Fruit fly (Drosophila melanogaster) whole organism, adult: Measurements from ENCODE around the gene CG8852.

ENCODE experiments used
- CG11617 ChIP-seq: fragments of 200-800 bp; sonication (Bioruptor generic); optimal IDR thresholded peaks from 2 replicates; lab custom pipeline; 2017; ENCODE audit warnings: mild to moderate bottlenecking, missing biosample characterization, missing genetic modification reagents, missing genetic modification characterization
- CG7045 ChIP-seq: fragments of 200-800 bp; sonication (Bioruptor generic); optimal IDR thresholded peaks from 2 replicates; lab custom pipeline; 2017; ENCODE audit warnings: missing biosample characterization, mild to moderate bottlenecking, missing genetic modification characterization
- CG7101 ChIP-seq: fragments of 200-800 bp; sonication (Bioruptor generic); optimal IDR thresholded peaks from 2 replicates; lab custom pipeline; 2018; ENCODE audit warnings: missing biosample characterization, mild to moderate bottlenecking, missing genetic modification characterization, moderate library complexity
- Crg-1 ChIP-seq: fragments of 200-800 bp; sonication (Bioruptor generic); optimal IDR thresholded peaks from 2 replicates; lab custom pipeline; 2016; ENCODE audit warnings: missing biosample characterization, missing genetic modification characterization
- cnc ChIP-seq, 2 experiments: fragments of >200 bp; optimal IDR thresholded peaks; 2 replicates each; lab custom pipeline; 2017
- kay ChIP-seq: fragments of 200-800 bp; sonication (Bioruptor generic); peaks from one replicate; lab custom pipeline; 2016; ENCODE audit warnings: missing biosample characterization, missing genetic modification characterization, borderline replicate concordance
- pad ChIP-seq: fragments of 200-800 bp; sonication (Bioruptor generic); optimal IDR thresholded peaks from 3 replicates; lab custom pipeline; 2017; ENCODE audit warnings: missing biosample characterization, missing genetic modification characterization, mild to moderate bottlenecking, moderate library complexity, missing genetic modification reagents
- toe ChIP-seq: fragments of 200-800 bp; sonication (Bioruptor generic); optimal IDR thresholded peaks from 2 replicates; lab custom pipeline; 2016; ENCODE audit warnings: missing biosample characterization, missing genetic modification characterization

DNA sequence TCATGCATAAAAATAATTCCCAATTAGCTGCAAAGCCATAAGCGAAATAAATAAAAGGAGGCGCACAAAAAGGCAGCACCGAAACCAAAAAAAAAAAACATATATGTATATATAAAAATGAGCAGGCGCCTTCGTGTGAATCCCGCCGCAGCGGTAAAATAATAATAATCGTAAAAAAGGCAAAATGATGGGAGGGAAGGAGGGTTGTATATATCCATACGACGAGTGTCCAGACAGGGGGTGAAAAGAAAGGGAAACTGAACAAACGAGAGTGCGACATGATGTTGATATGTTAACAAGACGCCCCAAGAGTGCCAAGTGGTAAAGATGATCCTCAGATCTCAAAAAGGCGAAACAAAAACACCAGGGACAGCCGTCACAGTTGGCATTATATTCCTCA is 39.6 kb downstream of the CG8852 start:
- TF ChIP-seq pad (GFP tag; lab: Kevin White, UChicago) (no peak), kay (GFP tag; lab: Kevin White, UChicago) (no peak), cnc (optimal IDR thresholded peaks at IDR 0.05; lab: Kevin White, UChicago) (no peak), CG7101 (no peak), CG11617 (GFP tag; lab: Kevin White, UChicago) (no peak), Crg-1 (GFP tag; lab: Kevin White, UChicago) (no peak), toe (no peak), CG7045 (GFP tag; lab: Kevin White, UChicago) (no peak)
